Fruit fly (Drosophila melanogaster) whole organism, pupa: Measurements from ENCODE around the gene CG31871.

Experiments
- CG10348 ChIP-seq: fragments of 200-800 bp; sonication (Bioruptor generic); IDR thresholded peaks from 2 replicates; pipeline ENCODE4 v1.3.6; 2022; ENCODE audit warnings: missing biosample characterization, missing genetic modification characterization
- CG12605 ChIP-seq: fragments of 200-800 bp; sonication (Bioruptor generic); IDR thresholded peaks from 2 replicates; pipeline ENCODE4 v1.3.6; 2022; ENCODE audit warnings: missing biosample characterization, missing genetic modification characterization
- CG13204 ChIP-seq: fragments of 200-800 bp; sonication (Bioruptor generic); optimal IDR thresholded peaks from 2 replicates; lab custom pipeline; 2018; ENCODE audit warnings: missing biosample characterization, mild to moderate bottlenecking, missing genetic modification characterization, moderate library complexity
- CG14655 ChIP-seq: fragments of 200-800 bp; sonication (Bioruptor generic); optimal IDR thresholded peaks from 3 replicates; lab custom pipeline; 2017; ENCODE audit warnings: mild to moderate bottlenecking, missing biosample characterization, missing genetic modification reagents, missing genetic modification characterization
- CG15710 ChIP-seq: fragments of 200-800 bp; sonication (Bioruptor generic); optimal IDR thresholded peaks from 2 replicates; lab custom pipeline; 2018; ENCODE audit warnings: missing biosample characterization, mild to moderate bottlenecking, missing genetic modification characterization, moderate library complexity
- CG17806 ChIP-seq: fragments of 200-800 bp; sonication (Bioruptor generic); optimal IDR thresholded peaks from 2 replicates; lab custom pipeline; 2018; ENCODE audit warnings: missing biosample characterization, mild to moderate bottlenecking, missing genetic modification characterization, moderate library complexity
- CG32121 ChIP-seq: fragments of 200-800 bp; sonication (Bioruptor generic); IDR thresholded peaks from 2 replicates; pipeline ENCODE4 v1.3.6; 2022; ENCODE audit warnings: missing biosample characterization, missing genetic modification characterization
- CG34367 ChIP-seq: fragments of 200-800 bp; sonication (Bioruptor generic); optimal IDR thresholded peaks from 2 replicates; lab custom pipeline; 2018; ENCODE audit warnings: missing biosample characterization, mild to moderate bottlenecking, missing genetic modification characterization
- CG4496 ChIP-seq: fragments of 200-800 bp; sonication (Bioruptor generic); IDR thresholded peaks from 3 replicates; pipeline ENCODE4 v1.3.6; 2022; ENCODE audit warnings: missing biosample characterization, missing genetic modification characterization
- CG8159 ChIP-seq: fragments of 200-800 bp; sonication (Bioruptor generic); optimal IDR thresholded peaks from 3 replicates; lab custom pipeline; 2018; ENCODE audit warnings: missing biosample characterization, mild to moderate bottlenecking, missing genetic modification characterization, moderate library complexity
- CG8301 ChIP-seq: fragments of 200-800 bp; sonication (Bioruptor generic); optimal IDR thresholded peaks from 2 replicates; lab custom pipeline; 2018; ENCODE audit warnings: missing biosample characterization, mild to moderate bottlenecking, missing genetic modification characterization
- CG9948 ChIP-seq: fragments of 200-800 bp; sonication (Bioruptor generic); optimal IDR thresholded peaks from 2 replicates; lab custom pipeline; 2018; ENCODE audit warnings: missing biosample characterization, mild to moderate bottlenecking, missing genetic modification characterization, moderate library complexity
- D1 ChIP-seq: fragments of 200-800 bp; sonication (Bioruptor generic); optimal IDR thresholded peaks from 2 replicates; lab custom pipeline; 2018; ENCODE audit warnings: missing biosample characterization, mild to moderate bottlenecking, missing genetic modification characterization, moderate library complexity
- EcR ChIP-seq: fragments of 200-800 bp; sonication (Bioruptor generic); optimal IDR thresholded peaks from 3 replicates; lab custom pipeline; 2019; ENCODE audit warnings: missing biosample characterization, missing genetic modification characterization, mild to moderate bottlenecking, moderate library complexity, missing genetic modification reagents
- Ets98B ChIP-seq: fragments of 200-800 bp; sonication (Bioruptor generic); IDR thresholded peaks from 2 replicates; pipeline ENCODE4 v1.3.6; 2022; ENCODE audit warnings: missing biosample characterization, missing genetic modification characterization
- Pif1A ChIP-seq: fragments of 200-800 bp; sonication (Bioruptor generic); optimal IDR thresholded peaks from 3 replicates; lab custom pipeline; 2016; ENCODE audit warnings: missing biosample characterization, missing genetic modification characterization
- Pif1B ChIP-seq: fragments of 200-800 bp; sonication (Bioruptor generic); optimal IDR thresholded peaks from 3 replicates; lab custom pipeline; 2016; ENCODE audit warnings: missing biosample characterization, missing genetic modification characterization
- Snoo ChIP-seq: fragments of 200-800 bp; sonication (Bioruptor generic); optimal IDR thresholded peaks from 3 replicates; lab custom pipeline; 2017; ENCODE audit warnings: missing biosample characterization, mild to moderate bottlenecking, missing genetic modification characterization, inconsistent platforms
- fd96Ca ChIP-seq: fragments of 200-800 bp; sonication (Bioruptor generic); IDR thresholded peaks from 3 replicates; pipeline ENCODE4 v1.3.6; 2022; ENCODE audit warnings: missing biosample characterization, missing genetic modification characterization
- gl ChIP-seq: fragments of 200-800 bp; sonication (Bioruptor generic); optimal IDR thresholded peaks from 2 replicates; lab custom pipeline; 2018; ENCODE audit warnings: missing biosample characterization, mild to moderate bottlenecking, missing genetic modification characterization
- rn ChIP-seq: fragments of 200-800 bp; sonication (Bioruptor generic); IDR thresholded peaks from 2 replicates; pipeline ENCODE4 v1.3.6; 2022; ENCODE audit warnings: missing biosample characterization, missing genetic modification characterization

The CG31871 gene

DNA sequence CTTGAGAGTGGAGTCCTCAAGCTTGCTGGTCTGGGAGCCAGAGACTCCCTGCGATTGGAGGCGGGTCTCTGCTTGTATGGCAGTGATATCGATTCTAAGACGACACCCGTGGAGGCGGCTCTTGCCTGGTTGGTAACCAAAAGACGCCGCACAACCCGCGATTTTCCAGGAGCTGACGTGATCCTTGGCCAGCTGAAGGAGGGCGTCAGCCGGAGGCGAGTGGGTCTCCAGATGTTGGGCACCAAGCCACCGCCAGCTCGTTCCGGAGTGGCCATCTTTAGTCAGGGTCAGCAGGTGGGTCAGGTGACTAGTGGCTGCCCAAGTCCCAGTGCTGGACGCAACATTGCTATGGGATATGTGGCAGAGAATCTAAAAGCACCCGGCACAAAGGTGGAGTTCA lies 42.5 kb downstream of the CG31871 start:
- no peak for TF ChIP-seq Pif1B (GFP tag; lab: Kevin White, UChicago)
- no peak for TF ChIP-seq CG17806 (tag; lab: Kevin White, UChicago)
- no peak for TF ChIP-seq gl
- TF ChIP-seq CG14655: no peak
- no peak for TF ChIP-seq CG12605 (GFP tag; lab: Robert Waterston, UW)
- no peak for TF ChIP-seq fd96Ca
- no peak for TF ChIP-seq CG8159 (tag; lab: Kevin White, UChicago)
- TF ChIP-seq CG10348 (GFP tag; lab: Robert Waterston, UW): no peak
- no peak for TF ChIP-seq CG9948 (tag; lab: Kevin White, UChicago)
- TF ChIP-seq rn (GFP tag; lab: Robert Waterston, UW): no peak

DNA sequence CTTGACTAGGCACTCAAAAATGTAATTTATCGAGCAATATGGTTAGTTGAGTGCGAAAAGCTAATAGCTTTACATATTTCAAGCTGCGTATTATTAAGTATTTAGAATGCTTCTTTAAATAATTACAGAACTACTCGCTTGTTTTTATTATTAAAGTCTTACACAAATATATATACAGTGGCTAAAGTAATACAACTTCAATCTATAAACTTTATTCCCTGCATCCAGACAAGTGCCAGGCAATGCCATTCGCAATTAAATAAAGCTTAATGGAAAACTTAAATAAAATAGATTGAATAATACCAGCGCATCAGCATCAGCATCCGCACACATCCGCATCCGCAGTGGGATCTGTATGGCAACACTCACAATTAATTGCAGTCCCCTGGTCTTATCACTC lies 44.4 kb downstream of the CG31871 start:
- TF ChIP-seq CG8159 (tag; lab: Kevin White, UChicago): no peak
- no peak for TF ChIP-seq Snoo (tag; lab: Kevin White, UChicago)
- no peak for TF ChIP-seq Pif1A (GFP tag; lab: Kevin White, UChicago)
- no peak for TF ChIP-seq CG12605 (GFP tag; lab: Robert Waterston, UW)
- TF ChIP-seq CG15710: no peak
- TF ChIP-seq CG8301 (tag; lab: Kevin White, UChicago): no peak
- no peak for TF ChIP-seq CG34367 (tag; lab: Kevin White, UChicago)
- no peak for TF ChIP-seq fd96Ca
- no peak for TF ChIP-seq Pif1B (GFP tag; lab: Kevin White, UChicago)
- TF ChIP-seq D1 (tag; lab: Kevin White, UChicago): no peak
- no peak for TF ChIP-seq gl
- no peak for TF ChIP-seq EcR (GFP tag; lab: Kevin White, UChicago)
- no peak for TF ChIP-seq CG9948 (tag; lab: Kevin White, UChicago)
- TF ChIP-seq CG14655: no peak
- no peak for TF ChIP-seq CG13204 (GFP tag; lab: Kevin White, UChicago)
- TF ChIP-seq CG32121 (GFP tag; lab: Robert Waterston, UW): no peak
- no peak for TF ChIP-seq CG4496 (GFP tag; lab: Robert Waterston, UW)
- TF ChIP-seq, all 21 proteins: peak for 0

DNA sequence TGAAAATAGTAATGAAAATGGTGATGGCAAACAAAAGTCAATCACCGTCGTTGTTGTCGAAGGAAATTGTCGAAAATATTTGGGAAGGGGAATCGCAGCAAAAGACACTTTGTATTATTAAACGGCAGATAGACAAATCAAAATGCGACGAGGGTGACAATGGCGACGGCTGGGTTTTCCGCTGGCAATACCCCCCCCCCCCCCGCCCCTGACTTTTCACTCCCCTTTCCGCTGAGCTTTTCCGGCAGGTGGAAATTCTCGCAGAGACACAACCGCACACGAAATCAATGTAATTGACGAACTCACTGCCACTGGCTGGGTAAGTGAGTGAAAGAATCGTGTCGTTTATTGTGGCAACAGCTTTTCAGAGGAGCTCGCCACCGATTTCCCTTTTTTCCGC lies 46.2 kb downstream of the CG31871 start:
- TF ChIP-seq D1 (tag; lab: Kevin White, UChicago) (no peak), gl (no peak), fd96Ca (no peak), Snoo (tag; lab: Kevin White, UChicago) (no peak), CG4496 (GFP tag; lab: Robert Waterston, UW) (no peak), CG10348 (GFP tag; lab: Robert Waterston, UW) (no peak), Pif1A (GFP tag; lab: Kevin White, UChicago) (no peak), CG8301 (tag; lab: Kevin White, UChicago) (no peak), Pif1B (GFP tag; lab: Kevin White, UChicago) (no peak), EcR (GFP tag; lab: Kevin White, UChicago) (no peak), CG14655 (no peak), CG32121 (GFP tag; lab: Robert Waterston, UW) (no peak), CG12605 (GFP tag; lab: Robert Waterston, UW) (no peak), CG34367 (tag; lab: Kevin White, UChicago) (no peak), CG15710 (no peak)

DNA sequence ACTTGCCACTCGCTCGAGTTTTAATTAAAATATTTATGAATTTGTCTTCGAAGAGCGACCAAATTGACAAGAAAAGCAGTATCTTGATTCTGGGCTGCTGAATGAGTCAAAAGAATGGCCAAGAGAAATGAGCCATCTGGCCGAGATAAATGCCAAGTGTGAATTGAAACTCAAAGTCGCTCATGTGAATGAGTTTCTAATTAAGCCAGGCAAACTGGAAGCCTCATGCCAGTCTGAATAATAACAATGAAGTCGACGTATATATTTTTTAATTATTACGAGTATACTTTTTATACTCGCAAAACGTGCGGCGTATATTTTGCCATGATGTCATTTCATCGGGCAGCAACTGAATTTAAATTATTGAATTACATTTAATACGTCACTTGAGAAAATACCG lies 47.5 kb downstream of the CG31871 start, which contains the start of gene Lip2:
Gene Lip2, minus strand, starts transcription at position 101 of the 400 bp plus-strand sequence.
- TF ChIP-seq Ets98B (GFP tag; lab: Robert Waterston, UW): no peak
- TF ChIP-seq EcR (GFP tag; lab: Kevin White, UChicago): no peak

DNA sequence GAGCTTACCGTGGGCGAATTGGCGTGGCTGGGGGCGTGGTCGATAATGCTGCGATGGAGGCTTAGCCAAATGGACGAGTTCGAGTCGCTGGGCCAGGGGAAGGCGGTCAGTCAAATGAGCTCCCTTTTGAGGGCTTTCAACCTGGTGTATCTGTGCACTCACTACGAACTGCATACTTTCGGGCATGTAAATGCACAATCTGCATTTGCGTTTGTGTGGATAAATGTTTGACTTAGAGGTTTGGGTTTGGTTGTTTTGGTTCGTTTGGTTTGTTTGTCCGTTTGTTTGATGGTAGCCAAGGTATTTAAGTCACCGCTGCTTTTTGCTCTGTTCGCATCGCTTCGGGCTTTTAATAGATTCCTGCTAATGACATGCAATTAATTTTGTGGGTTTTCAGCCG lies 49.3 kb downstream of the CG31871 start:
- TF ChIP-seq CG8301 (tag; lab: Kevin White, UChicago) (no peak), gl (no peak), CG32121 (GFP tag; lab: Robert Waterston, UW) (no peak), CG17806 (tag; lab: Kevin White, UChicago) (no peak), fd96Ca (no peak), Pif1A (GFP tag; lab: Kevin White, UChicago) (no peak), CG4496 (GFP tag; lab: Robert Waterston, UW) (no peak), CG14655 (no peak), D1 (tag; lab: Kevin White, UChicago) (no peak), CG15710 (no peak), Snoo (tag; lab: Kevin White, UChicago) (no peak), CG13204 (GFP tag; lab: Kevin White, UChicago) (no peak), CG34367 (tag; lab: Kevin White, UChicago) (no peak), CG9948 (tag; lab: Kevin White, UChicago) (no peak), Ets98B (GFP tag; lab: Robert Waterston, UW) (no peak)
- TF ChIP-seq, all 21 proteins: peak for 0
